Fruit fly (Drosophila melanogaster): Measurements from ENCODE around the gene CG34126.
A peak's percentile ranks its signal among the peaks of the same experiment; 100 is the strongest.

CG34126 gene

DNA sequence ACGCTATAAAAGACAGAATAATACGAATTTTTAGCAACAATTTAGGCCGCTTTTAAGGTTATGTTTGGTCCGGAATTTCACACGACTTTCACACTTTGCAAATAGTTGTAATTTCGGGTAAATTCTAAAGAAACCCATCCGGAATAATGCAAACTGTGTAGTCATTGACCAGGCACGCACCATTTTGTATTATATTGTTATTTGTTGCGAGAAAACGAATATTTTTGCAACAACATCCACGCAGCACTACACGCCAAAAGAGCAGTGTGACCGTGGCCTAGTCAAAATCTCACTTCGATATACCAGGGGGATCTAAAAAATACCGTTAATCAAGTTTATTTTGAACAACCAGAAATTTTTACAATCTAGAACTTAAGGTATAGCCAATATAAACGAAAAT is 13.9 kb upstream of the CG34126 start, which contains the start of gene eIF3i:
eIF3i (minus strand) TSS at position 265 of the 400 bp plus-strand sequence.
- no peak for TF ChIP-seq Crg-1 (GFP tag; optimal IDR thresholded peaks at IDR 0.05)
- peak; percentile 50 for TF ChIP-seq Mnt (GFP tag; optimal IDR thresholded peaks at IDR 0.05)

DNA sequence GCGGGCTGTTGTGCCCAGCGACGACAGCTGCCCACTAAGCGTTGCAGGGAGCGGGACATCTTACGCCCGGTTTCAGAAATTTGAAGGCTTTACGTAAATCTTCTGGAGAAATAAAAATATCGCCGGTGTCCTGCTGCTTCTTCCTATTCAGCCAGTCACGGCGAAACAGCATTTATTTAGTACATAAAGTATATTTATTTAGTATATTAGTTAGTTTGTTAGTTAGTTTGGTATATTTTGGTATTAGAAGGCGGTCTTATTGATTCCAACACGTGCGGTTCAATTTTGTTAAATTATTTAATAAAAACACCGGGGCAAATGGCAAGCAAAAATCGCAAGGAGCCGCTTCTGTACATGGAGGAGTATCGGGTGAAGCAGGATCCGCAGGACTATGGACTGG is 12.6 kb upstream of the CG34126 start, which contains the start of the genes Scox and Polr1C:
Scox (minus strand) TSS at position 169 of the 400 bp plus-strand sequence.
Polr1C (plus strand) TSS at position 238 of the 400 bp plus-strand sequence.
- peak; percentile 87 for TF ChIP-seq Mnt (GFP tag; optimal IDR thresholded peaks at IDR 0.05)
- TF ChIP-seq CG7045 (GFP tag; optimal IDR thresholded peaks at IDR 0.05) = no peak

DNA sequence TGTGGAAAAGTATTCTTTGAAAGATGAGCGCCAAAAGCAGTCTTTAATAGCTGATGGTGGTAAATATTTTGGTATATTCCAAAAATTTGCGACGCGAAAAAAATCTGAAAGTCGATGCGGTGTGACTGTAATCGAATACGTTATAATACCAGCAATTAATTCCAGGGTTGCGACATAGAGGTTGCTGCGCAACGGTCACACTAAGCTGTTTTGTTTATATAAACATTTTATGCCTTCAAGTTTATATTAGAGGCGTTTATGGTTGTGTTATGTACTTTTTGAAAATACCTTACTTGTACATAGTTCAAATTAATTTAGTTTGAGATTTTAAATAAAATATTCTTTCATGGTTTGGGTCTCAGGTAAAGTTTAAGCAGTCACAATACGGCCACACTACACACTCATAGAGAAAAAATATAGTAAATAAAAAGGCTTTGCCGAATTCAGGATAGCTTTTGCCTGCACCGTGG is 10.1 kb upstream of the CG34126 start, which contains the start of gene CG14043:
CG14043 (plus strand) TSS at position 374 of the 470 bp plus-strand sequence.
- TF ChIP-seq CG12768 (GFP tag; optimal IDR thresholded peaks at IDR 0.05) (no peak), Crg-1 (GFP tag; optimal IDR thresholded peaks at IDR 0.05) (peak; percentile 29), ovo (GFP tag; optimal IDR thresholded peaks at IDR 0.05) (no peak), CG14711 (tag; optimal IDR thresholded peaks at IDR 0.05) (peak; percentile 66), Mnt (GFP tag; optimal IDR thresholded peaks at IDR 0.05) (peak; percentile 72), kay (GFP tag; ENCODE audit: borderline replicate concordance) (no peak), CG33017 (tag; optimal IDR thresholded peaks at IDR 0.05) (no peak), tj (GFP tag; optimal IDR thresholded peaks at IDR 0.05) (peak; percentile 14), CG7045 (GFP tag; optimal IDR thresholded peaks at IDR 0.05) (no peak), cnc (optimal IDR thresholded peaks at IDR 0.05) (no peak), CG5204 (GFP tag; optimal IDR thresholded peaks at IDR 0.05) (no peak), toe (GFP tag; optimal IDR thresholded peaks at IDR 0.05) (no peak), Clk (GFP tag; optimal IDR thresholded peaks at IDR 0.05) (no peak), CG1620 (GFP tag; optimal IDR thresholded peaks at IDR 0.05) (peak; percentile 50), Hr96 (GFP tag; optimal IDR thresholded peaks at IDR 0.05) (no peak), cic (GFP tag; optimal IDR thresholded peaks at IDR 0.05) (peak; percentile 46), CG11617 (GFP tag; optimal IDR thresholded peaks at IDR 0.05) (peak; percentile 19), pad (GFP tag; optimal IDR thresholded peaks at IDR 0.05) (peak; percentile 26), bab1 (GFP tag; optimal IDR thresholded peaks at IDR 0.05) (peak; percentile 74), CG7101 (tag; optimal IDR thresholded peaks at IDR 0.05) (peak; percentile 25)

DNA sequence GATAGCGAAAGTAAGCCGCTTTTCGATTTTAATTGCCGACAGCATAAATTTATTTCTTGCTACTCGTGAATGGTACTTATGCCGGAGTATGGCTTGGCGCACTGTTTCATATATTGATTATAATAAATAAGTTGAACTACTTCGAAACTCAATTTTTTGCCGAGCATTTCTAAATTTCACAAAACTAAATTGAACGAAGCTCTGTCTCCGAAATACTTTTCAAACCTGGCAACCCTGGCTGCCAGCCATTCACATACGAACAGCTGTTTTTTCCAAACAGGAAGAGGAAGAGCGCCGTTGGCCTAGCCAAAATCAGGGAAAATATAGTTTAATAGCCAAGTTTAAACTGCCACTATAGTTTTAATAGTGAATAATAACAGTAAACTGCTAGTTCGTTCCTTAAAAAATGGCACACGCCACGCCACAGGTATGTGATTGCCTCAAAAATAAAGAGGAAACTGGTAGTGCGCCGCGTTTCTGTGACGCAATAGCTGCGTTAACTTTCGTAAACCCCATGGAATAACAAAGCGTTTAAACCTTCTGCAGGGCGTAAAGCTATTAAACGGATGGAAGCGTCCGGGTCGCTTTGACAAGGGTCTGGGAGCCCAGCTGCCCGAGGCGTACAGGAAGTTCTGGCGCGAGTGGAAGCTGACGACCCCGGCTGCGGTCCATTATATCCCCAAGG is 7.5 kb upstream of the CG34126 start, which contains the start of gene mRpL28:
mRpL28 (plus strand) TSS at position 246 of the 685 bp plus-strand sequence.
- TF ChIP-seq Clk (GFP tag; optimal IDR thresholded peaks at IDR 0.05) (no peak), CG1620 (GFP tag; optimal IDR thresholded peaks at IDR 0.05) (no peak), CG7101 (tag; optimal IDR thresholded peaks at IDR 0.05) (peak; percentile 15), toe (GFP tag; optimal IDR thresholded peaks at IDR 0.05) (no peak), CG14711 (tag; optimal IDR thresholded peaks at IDR 0.05) (peak; percentile 94), cic (GFP tag; optimal IDR thresholded peaks at IDR 0.05) (no peak), kay (GFP tag; ENCODE audit: borderline replicate concordance) (no peak), bab1 (GFP tag; optimal IDR thresholded peaks at IDR 0.05) (peak; percentile 65), CG5204 (GFP tag; optimal IDR thresholded peaks at IDR 0.05) (no peak), Mnt (GFP tag; optimal IDR thresholded peaks at IDR 0.05) (peak; percentile 44), cnc (optimal IDR thresholded peaks at IDR 0.05) (no peak), Hr96 (GFP tag; optimal IDR thresholded peaks at IDR 0.05) (no peak), pad (GFP tag; optimal IDR thresholded peaks at IDR 0.05) (no peak), tj (GFP tag; optimal IDR thresholded peaks at IDR 0.05) (peak; percentile 2), ovo (GFP tag; optimal IDR thresholded peaks at IDR 0.05) (no peak), CG11617 (GFP tag; optimal IDR thresholded peaks at IDR 0.05) (peak; percentile 11), Crg-1 (GFP tag; optimal IDR thresholded peaks at IDR 0.05) (no peak), CG33017 (tag; optimal IDR thresholded peaks at IDR 0.05) (no peak), CG12768 (GFP tag; optimal IDR thresholded peaks at IDR 0.05) (no peak), CG7045 (GFP tag; optimal IDR thresholded peaks at IDR 0.05) (no peak)

DNA sequence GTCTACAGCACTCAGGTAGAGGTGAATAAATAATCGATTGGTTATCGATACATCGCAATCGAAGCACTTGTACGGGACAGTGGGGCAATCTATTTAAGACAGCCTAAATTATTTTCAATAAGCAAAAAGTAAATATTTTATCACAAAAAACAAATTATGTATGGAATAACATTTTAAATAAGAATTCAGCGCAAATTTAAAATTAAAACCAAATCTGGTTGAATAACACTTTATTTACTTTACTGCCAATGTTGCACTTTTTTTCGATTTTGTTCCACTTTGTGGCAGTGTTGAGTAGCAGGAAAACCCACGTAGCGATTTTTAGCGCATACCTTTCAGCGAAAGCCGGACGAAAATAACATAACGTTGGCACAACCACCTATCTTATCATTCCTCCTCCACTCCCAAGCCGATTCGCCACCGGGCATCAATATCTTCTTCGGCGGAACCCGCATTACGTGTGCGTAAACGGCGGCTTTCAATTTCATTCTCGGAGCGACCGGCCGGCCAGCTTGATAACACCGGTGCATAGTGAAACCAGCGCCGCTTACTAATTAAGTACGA is 4.3 kb upstream of the CG34126 start, which contains the start of the genes Gmd and CG3792:
Gmd (minus strand) TSS at position 36 of the 564 bp plus-strand sequence.
CG3792 (plus strand) TSS at position 325 of the 564 bp plus-strand sequence.
- TF ChIP-seq tj (GFP tag; optimal IDR thresholded peaks at IDR 0.05) = peak; percentile 95
- no peak for TF ChIP-seq CG5204 (GFP tag; optimal IDR thresholded peaks at IDR 0.05)
- TF ChIP-seq CG1620 (GFP tag; optimal IDR thresholded peaks at IDR 0.05) = peak; percentile 95
- peak; percentile 83 for TF ChIP-seq ovo (GFP tag; optimal IDR thresholded peaks at IDR 0.05)
- peak; percentile 90 for TF ChIP-seq Clk (GFP tag; optimal IDR thresholded peaks at IDR 0.05)
- no peak for TF ChIP-seq cnc (optimal IDR thresholded peaks at IDR 0.05)
- peak; percentile 86 for TF ChIP-seq pad (GFP tag; optimal IDR thresholded peaks at IDR 0.05)
- peak; percentile 89 for TF ChIP-seq CG14711 (tag; optimal IDR thresholded peaks at IDR 0.05)
- TF ChIP-seq Crg-1 (GFP tag; optimal IDR thresholded peaks at IDR 0.05) = peak; percentile 92
- TF ChIP-seq CG33017 (tag; optimal IDR thresholded peaks at IDR 0.05) = peak; percentile 89
- TF ChIP-seq CG7101 (tag; optimal IDR thresholded peaks at IDR 0.05) = peak; percentile 93
- peak; percentile 84 for TF ChIP-seq cic (GFP tag; optimal IDR thresholded peaks at IDR 0.05)
- peak; percentile 96 for TF ChIP-seq CG12768 (GFP tag; optimal IDR thresholded peaks at IDR 0.05)
- no peak for TF ChIP-seq kay (GFP tag; ENCODE audit: borderline replicate concordance)
- TF ChIP-seq bab1 (GFP tag; optimal IDR thresholded peaks at IDR 0.05) = peak; percentile 95
- peak; percentile 94 for TF ChIP-seq CG7045 (GFP tag; optimal IDR thresholded peaks at IDR 0.05)
- peak; percentile 95 for TF ChIP-seq CG11617 (GFP tag; optimal IDR thresholded peaks at IDR 0.05)
- TF ChIP-seq toe (GFP tag; optimal IDR thresholded peaks at IDR 0.05) = no peak
- no peak for TF ChIP-seq Hr96 (GFP tag; optimal IDR thresholded peaks at IDR 0.05)
- peak; percentile 86 for TF ChIP-seq Mnt (GFP tag; optimal IDR thresholded peaks at IDR 0.05)

Data from whole organism, adult.